Worm (Caenorhabditis elegans) whole organism, early embryonic: ENCODE measurements around the gene C28A5.1.

Experiments
- aly-1 ChIP-seq: sonication (generic microtip); optimal IDR thresholded peaks from 2 replicates; lab custom pipeline; 2016; ENCODE audit warnings: missing genetic modification characterization, missing compliant biosample characterization
- ama-1 ChIP-seq: fragments of 150-350 bp; optimal IDR thresholded peaks from 2 replicates; lab custom pipeline; 2014
- flt-1 ChIP-seq: fragments of 200-800 bp; sonication (Bioruptor generic); IDR thresholded peaks from 2 replicates; pipeline ENCODE4 v1.3.6; 2022; ENCODE audit warnings: missing genetic modification characterization, missing compliant biosample characterization
- tbx-37 ChIP-seq: fragments of 200-800 bp; sonication (Bioruptor generic); conservative IDR thresholded peaks from 2 replicates; pipeline ENCODE4 v1.3.6; 2022; ENCODE audit warnings: missing genetic modification reagents, missing genetic modification characterization, missing compliant biosample characterization

DNA sequence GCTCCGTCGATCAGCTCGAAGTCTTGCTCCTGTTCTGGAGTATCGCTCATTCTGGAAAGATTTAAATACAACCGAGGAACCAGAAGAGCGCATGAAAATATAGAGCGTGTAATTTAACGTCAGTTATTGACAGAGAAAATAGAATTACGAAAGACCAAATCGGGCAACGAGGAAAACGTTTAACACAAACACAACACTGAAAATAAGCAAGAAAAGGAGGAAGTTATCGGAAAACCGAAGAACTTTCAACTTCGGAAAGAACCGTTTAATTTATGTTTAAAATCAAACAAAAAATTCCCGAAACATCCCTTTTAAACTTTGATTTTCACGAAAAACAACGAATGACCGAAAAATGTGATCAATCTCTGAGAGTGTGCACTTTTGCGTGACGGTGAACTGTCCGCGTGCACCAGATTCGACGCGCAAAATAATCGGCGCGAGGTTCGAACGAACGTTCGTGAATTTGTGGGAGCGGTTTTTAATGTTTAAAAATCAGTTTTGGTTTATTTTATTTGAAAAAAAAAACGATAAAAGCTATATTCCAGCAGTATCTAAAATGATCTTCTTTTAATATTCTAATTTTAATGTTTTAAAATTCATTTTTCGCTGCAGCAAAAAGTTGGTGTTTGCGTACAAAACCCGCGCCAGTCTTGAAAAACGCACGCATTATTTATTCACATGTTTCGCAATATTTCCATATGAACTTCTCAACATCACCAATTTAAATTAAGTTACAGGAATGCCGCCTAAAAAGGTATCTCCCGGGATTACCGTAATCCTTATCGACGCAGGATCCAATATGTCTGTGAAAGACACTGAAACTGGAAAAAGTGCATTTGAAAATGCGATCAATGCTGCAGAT lies 14.8 kb downstream of the C28A5.1 start, which contains the start of the genes R07E5.7 and cku-80:
- TF ChIP-seq flt-1 (GFP tag; lab: Robert Waterston, UW) (0 out of 2 replicates have a peak, but pooled peaks have one; percentile 17), ama-1 (lab: Kevin White, UChicago) (no peak), tbx-37 (no peak), aly-1 (no peak)
